Fruit fly (Drosophila melanogaster): ENCODE measurements around the gene CG7548.

Gene CG7548

dm6 chr3L:7455849-7456248 lies 50.2 kb downstream of the CG7548 start, which contains the start of gene ppk26:
Gene ppk26, plus strand, starts transcription at chr3L:7456149.
- TF ChIP-seq fd59A (GFP tag; optimal IDR thresholded peaks at IDR 0.05): no peak
- TF ChIP-seq dac (GFP tag; optimal IDR thresholded peaks at IDR 0.05): no peak
- TF ChIP-seq cyc (GFP tag; optimal IDR thresholded peaks at IDR 0.05): no peak
- TF ChIP-seq CG34406 (GFP tag; optimal IDR thresholded peaks at IDR 0.05): no peak
- no peak for TF ChIP-seq dsx (GFP tag; optimal IDR thresholded peaks at IDR 0.05; ENCODE audit: poor library complexity, severe bottlenecking)

All from whole organism, prepupa.